Worm (Caenorhabditis elegans) whole organism, young adult: ENCODE measurements around the gene Y56A3A.2.

Experiments
- B0261.1 ChIP-seq: sonication (generic microtip); optimal IDR thresholded peaks from 2 replicates; lab custom pipeline; 2016; ENCODE audit warnings: mild to moderate bottlenecking, missing genetic modification characterization, moderate library complexity, missing compliant biosample characterization
- D2030.7 ChIP-seq: fragments of 200-800 bp; sonication (Bioruptor generic); IDR thresholded peaks from 2 replicates; pipeline ENCODE4 v1.3.6; 2022; ENCODE audit warnings: missing genetic modification reagents, missing genetic modification characterization, missing compliant biosample characterization
- F49E8.2 ChIP-seq: sonication (generic microtip); optimal IDR thresholded peaks from 3 replicates; lab custom pipeline; 2017; ENCODE audit warnings: missing genetic modification characterization, mild to moderate bottlenecking, missing compliant biosample characterization, antibody characterized with exemption, moderate library complexity; ENCODE audit not compliant: insufficient read depth
- Y53F4B.3 ChIP-seq: fragments of 200-800 bp; sonication (Bioruptor generic); IDR thresholded peaks from 2 replicates; pipeline ENCODE4 v1.3.6; 2022; ENCODE audit warnings: missing genetic modification reagents, missing genetic modification characterization, missing compliant biosample characterization
- ama-1 ChIP-seq, 3 experiments: fragments of 150-350 bp in 1 of 3; sonication (generic microtip) in 2 of 3; optimal IDR thresholded peaks; 2 replicates each; lab custom pipeline; 2014 to 2018; ENCODE audit warnings: missing biosample characterization in 2 of 3, missing genetic modification characterization in 2 of 3, missing genetic modification reagents in 2 of 3
- ceh-40 ChIP-seq: fragments of 200-800 bp; sonication (Bioruptor generic); IDR thresholded peaks from 2 replicates; pipeline ENCODE4 v1.3.6; 2022; ENCODE audit warnings: missing genetic modification characterization, missing compliant biosample characterization
- ets-4 ChIP-seq: fragments of 200-800 bp; sonication (Bioruptor generic); optimal IDR thresholded peaks from 2 replicates; lab custom pipeline; 2018; ENCODE audit warnings: mild to moderate bottlenecking, missing genetic modification characterization, missing compliant biosample characterization
- pbrm-1 ChIP-seq: fragments of 200-800 bp; sonication (Bioruptor generic); IDR thresholded peaks from 2 replicates; pipeline ENCODE4 v1.3.6; 2022; ENCODE audit warnings: missing genetic modification reagents, missing genetic modification characterization, missing compliant biosample characterization
- pha-4 ChIP-seq: fragments of 150-350 bp; sonication (generic microtip); optimal IDR thresholded peaks from 2 replicates; lab custom pipeline; 2014; ENCODE audit warnings: missing biosample characterization, missing genetic modification reagents, missing genetic modification characterization
- snpc-1.1 ChIP-seq: sonication (generic microtip); optimal IDR thresholded peaks from 2 replicates; lab custom pipeline; 2017; ENCODE audit warnings: missing genetic modification characterization, mild to moderate bottlenecking, missing compliant biosample characterization, antibody characterized with exemption, moderate library complexity, missing genotype, missing genetic modification reagents; ENCODE audit not compliant: insufficient read depth
- somi-1 ChIP-seq: fragments of 200-800 bp; sonication (Bioruptor generic); optimal IDR thresholded peaks from 2 replicates; lab custom pipeline; 2018; ENCODE audit warnings: mild to moderate bottlenecking, missing genetic modification characterization, missing compliant biosample characterization
- unc-130 ChIP-seq: sonication (generic microtip); optimal IDR thresholded peaks from 2 replicates; lab custom pipeline; 2016; ENCODE audit warnings: missing genetic modification reagents, missing genetic modification characterization, missing compliant biosample characterization
- ztf-18 ChIP-seq: sonication (generic microtip); optimal IDR thresholded peaks from 2 replicates; lab custom pipeline; 2016; ENCODE audit warnings: missing genotype, mild to moderate bottlenecking, missing genetic modification characterization, missing compliant biosample characterization
- ztf-26 ChIP-seq: sonication (generic microtip); optimal IDR thresholded peaks from 2 replicates; lab custom pipeline; 2017; ENCODE audit warnings: missing genetic modification characterization, missing compliant biosample characterization

DNA sequence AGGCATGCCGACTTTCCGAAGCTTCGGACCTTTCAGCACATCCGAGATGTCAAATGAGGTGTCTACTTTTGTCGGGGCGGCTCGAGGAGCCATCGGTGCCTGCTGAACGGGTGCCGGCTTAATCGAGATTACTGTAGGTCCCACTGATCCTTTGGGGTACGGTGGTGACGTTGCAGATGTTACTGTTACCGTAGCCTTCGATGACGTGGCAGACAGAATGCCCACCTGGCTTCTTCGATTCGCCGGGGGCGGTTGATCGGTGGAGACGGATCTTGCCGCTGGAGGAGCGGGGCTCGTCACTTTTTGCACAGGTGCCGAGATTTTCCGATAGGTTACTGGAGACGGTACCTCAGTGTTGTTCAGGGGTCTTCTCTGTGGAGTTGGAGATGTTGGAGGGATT lies 9.6 kb upstream of the Y56A3A.2 start:
- TF ChIP-seq D2030.7: no peak
- no peak for TF ChIP-seq pbrm-1 (GFP tag; lab: Robert Waterston, UW)
- TF ChIP-seq ama-1 (optimal IDR thresholded peaks at IDR 0.05; lab: Kevin White, UChicago): no peak
- no peak for TF ChIP-seq ama-1 (GFP tag; optimal IDR thresholded peaks at IDR 0.05; lab: Kevin White, UChicago)
- TF ChIP-seq snpc-1.1 (tag; lab: Kevin White, UChicago): no peak
- no peak for TF ChIP-seq ceh-40 (GFP tag; lab: Robert Waterston, UW)
- no peak for TF ChIP-seq unc-130
- TF ChIP-seq B0261.1 (tag; lab: Kevin White, UChicago): no peak
- TF ChIP-seq Y53F4B.3: no peak
- no peak for TF ChIP-seq somi-1
- no peak for TF ChIP-seq F49E8.2 (tag; lab: Kevin White, UChicago)
- no peak for TF ChIP-seq pha-4 (tag; lab: Kevin White, UChicago)
- TF ChIP-seq ets-4 (GFP tag; lab: Kevin White, UChicago): no peak
- TF ChIP-seq ztf-18 (tag; lab: Kevin White, UChicago): no peak
- no peak for TF ChIP-seq ztf-26 (tag; lab: Kevin White, UChicago)
